Worm (Caenorhabditis elegans) whole organism, midembryonic: ENCODE measurements around the gene lips-17.

Experiments
- T22C8.4 ChIP-seq: fragments of 200-800 bp; sonication (Bioruptor generic); IDR thresholded peaks from 2 replicates; pipeline ENCODE4 v1.3.6; 2022; ENCODE audit warnings: missing genetic modification characterization, missing compliant biosample characterization
- cog-1 ChIP-seq: sonication (generic microtip); optimal IDR thresholded peaks from 2 replicates; lab custom pipeline; 2016; ENCODE audit warnings: missing genetic modification characterization, missing compliant biosample characterization
- flt-1 ChIP-seq: fragments of 200-800 bp; sonication (Bioruptor generic); IDR thresholded peaks from 2 replicates; pipeline ENCODE4 v1.3.6; 2022; ENCODE audit warnings: missing genetic modification characterization, missing compliant biosample characterization
- klf-2 ChIP-seq: fragments of 200-800 bp; sonication (Bioruptor generic); conservative IDR thresholded peaks from 2 replicates; pipeline ENCODE4 v1.3.6; 2022; ENCODE audit warnings: missing genetic modification reagents, missing genetic modification characterization, missing compliant biosample characterization
- med-1 ChIP-seq: sonication (generic microtip); optimal IDR thresholded peaks from 2 replicates; lab custom pipeline; 2017; ENCODE audit warnings: missing genetic modification characterization, mild to moderate bottlenecking, missing compliant biosample characterization, antibody characterized with exemption, missing genetic modification reagents; ENCODE audit not compliant: insufficient read depth
- ref-1 ChIP-seq: fragments of 200-800 bp; sonication (Bioruptor generic); conservative IDR thresholded peaks from 2 replicates; pipeline ENCODE4 v1.3.6; 2022; ENCODE audit warnings: missing genetic modification reagents, missing genetic modification characterization, missing compliant biosample characterization
- tab-1 ChIP-seq: fragments of 200-800 bp; sonication (Bioruptor generic); IDR thresholded peaks from 2 replicates; pipeline ENCODE4 v1.3.6; 2022; ENCODE audit warnings: missing genetic modification characterization, missing compliant biosample characterization
- ztf-23 ChIP-seq: fragments of 200-800 bp; sonication (Bioruptor generic); IDR thresholded peaks from 2 replicates; pipeline ENCODE4 v1.3.6; 2022; ENCODE audit warnings: missing genetic modification reagents, missing genetic modification characterization, missing compliant biosample characterization
- ztf-29 ChIP-seq: fragments of 200-800 bp; sonication (Bioruptor generic); IDR thresholded peaks from 2 replicates; pipeline ENCODE4 v1.3.6; 2022; ENCODE audit warnings: missing genetic modification reagents, missing genetic modification characterization, missing compliant biosample characterization

The lips-17 gene

DNA sequence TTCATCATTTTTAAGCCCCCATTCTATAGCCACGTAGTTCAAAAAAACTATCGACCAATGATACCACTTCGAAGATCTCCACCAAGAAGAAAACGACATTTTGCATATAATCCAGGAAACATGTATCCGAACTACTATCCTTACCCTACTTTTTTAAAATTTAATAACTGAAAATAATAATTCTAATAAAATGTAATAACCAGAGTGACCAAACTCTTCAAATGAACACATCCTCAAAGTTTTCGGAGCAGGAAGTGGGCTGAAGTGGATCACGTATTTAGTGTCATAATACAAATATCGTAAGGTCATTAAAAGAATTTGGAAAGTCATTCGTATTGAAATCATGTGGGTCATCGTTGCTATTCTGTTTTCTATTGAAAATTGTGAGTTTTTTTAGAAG lies 30.6 kb upstream of the lips-17 start, which contains the start of gene F35D2.6:
TSS of gene F35D2.6 (plus strand) at position 301 of the 400 bp plus-strand sequence.
- TF ChIP-seq klf-2 (GFP tag; lab: Robert Waterston, UW) (no peak), T22C8.4 (GFP tag; lab: Robert Waterston, UW) (no peak), flt-1 (GFP tag; lab: Robert Waterston, UW) (no peak), ref-1 (GFP tag; lab: Robert Waterston, UW) (no peak), ztf-29 (GFP tag; lab: Robert Waterston, UW) (no peak), ztf-23 (GFP tag; lab: Robert Waterston, UW) (no peak), cog-1 (tag; lab: Kevin White, UChicago) (no peak), tab-1 (GFP tag; lab: Robert Waterston, UW) (no peak)

DNA sequence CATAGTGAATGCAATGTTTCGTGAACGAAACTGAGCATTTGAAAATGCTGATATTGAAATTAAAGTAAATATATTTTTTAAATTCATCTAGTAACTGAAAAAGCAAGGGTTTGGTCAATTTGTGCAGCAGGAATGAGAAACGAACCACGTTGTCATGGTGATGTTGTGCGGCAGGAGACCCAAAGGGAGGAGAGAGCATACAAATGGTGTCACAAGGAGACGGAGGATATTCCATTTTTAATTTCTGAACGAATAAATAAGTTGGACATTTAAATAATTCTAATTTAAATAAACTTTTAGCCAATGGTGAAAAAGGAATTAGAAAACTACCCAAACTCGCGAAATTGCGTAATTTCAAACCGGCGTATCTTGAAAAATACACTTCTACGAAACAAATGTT lies 24.5 kb upstream of the lips-17 start, which contains the start of gene mks-3:
TSS of gene mks-3 (minus strand) at position 101 of the 400 bp plus-strand sequence.
- no peak for TF ChIP-seq ref-1 (GFP tag; lab: Robert Waterston, UW)

DNA sequence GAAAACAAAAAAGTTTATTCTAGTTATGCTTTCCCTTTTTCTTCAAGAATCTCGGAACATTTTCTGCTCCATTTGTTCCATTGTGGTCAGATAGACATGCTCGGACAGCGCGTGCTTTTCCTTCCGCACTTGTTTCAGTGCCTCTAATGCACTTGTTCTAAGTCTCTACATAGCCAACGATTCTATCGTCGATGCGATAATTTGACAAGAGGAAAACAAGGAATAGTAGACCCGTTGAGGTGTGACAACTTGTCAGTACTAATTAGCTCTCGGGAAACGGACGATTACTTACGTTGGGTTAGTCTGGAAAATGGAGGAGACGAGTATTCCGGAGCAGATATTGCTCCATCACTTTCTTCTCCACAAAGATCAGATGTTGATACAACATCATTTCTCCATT lies 19.8 kb upstream of the lips-17 start:
- TF ChIP-seq tab-1 (GFP tag; lab: Robert Waterston, UW) (no peak), flt-1 (GFP tag; lab: Robert Waterston, UW) (no peak), med-1 (GFP tag; lab: Kevin White, UChicago) (no peak)

DNA sequence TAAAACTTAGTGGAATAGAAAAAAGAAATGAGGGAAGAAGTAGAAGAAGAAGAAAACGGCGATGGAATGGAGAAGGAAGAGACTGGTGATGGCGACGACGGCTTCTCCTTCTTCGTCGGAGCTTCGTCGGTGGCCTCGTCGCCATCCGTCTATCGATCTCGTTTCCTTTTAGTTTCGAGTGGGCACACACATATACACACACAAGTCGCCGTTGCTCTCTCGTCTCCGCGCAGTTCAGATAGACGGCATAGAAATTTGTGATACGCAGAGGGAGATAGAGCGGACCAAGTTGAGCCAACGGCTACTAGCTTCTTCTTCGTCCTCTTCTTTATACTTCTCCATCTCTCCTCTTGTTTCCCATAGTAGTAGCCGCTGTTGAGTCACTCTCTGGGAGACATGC lies 14.8 kb upstream of the lips-17 start:
- TF ChIP-seq ztf-23 (GFP tag; lab: Robert Waterston, UW): no peak

DNA sequence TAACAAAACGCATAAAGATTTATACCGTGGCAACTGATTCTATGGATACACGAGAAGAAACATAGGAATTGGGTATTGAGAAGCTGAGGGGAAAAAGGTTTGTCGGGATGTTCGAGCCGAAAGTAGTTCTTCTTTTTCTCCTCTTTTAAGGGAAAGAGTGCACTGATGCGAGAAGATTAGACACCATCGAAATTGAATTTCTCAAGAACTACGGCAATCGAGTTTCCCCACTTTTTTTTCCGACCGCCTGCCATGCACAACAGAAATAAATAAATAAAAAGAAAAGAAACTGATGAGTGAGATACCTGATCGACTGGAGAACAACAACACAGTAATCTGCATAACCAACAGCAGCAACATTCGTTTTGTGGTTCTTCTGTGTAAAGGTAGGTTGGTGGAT lies 13.8 kb upstream of the lips-17 start:
- TF ChIP-seq ztf-29 (GFP tag; lab: Robert Waterston, UW): no peak
- TF ChIP-seq ztf-23 (GFP tag; lab: Robert Waterston, UW): no peak
- no peak for TF ChIP-seq med-1 (GFP tag; lab: Kevin White, UChicago)
- TF ChIP-seq ref-1 (GFP tag; lab: Robert Waterston, UW): no peak
- TF ChIP-seq cog-1 (tag; lab: Kevin White, UChicago): no peak
- no peak for TF ChIP-seq tab-1 (GFP tag; lab: Robert Waterston, UW)
- no peak for TF ChIP-seq T22C8.4 (GFP tag; lab: Robert Waterston, UW)
- no peak for TF ChIP-seq flt-1 (GFP tag; lab: Robert Waterston, UW)
- TF ChIP-seq klf-2 (GFP tag; lab: Robert Waterston, UW): no peak

DNA sequence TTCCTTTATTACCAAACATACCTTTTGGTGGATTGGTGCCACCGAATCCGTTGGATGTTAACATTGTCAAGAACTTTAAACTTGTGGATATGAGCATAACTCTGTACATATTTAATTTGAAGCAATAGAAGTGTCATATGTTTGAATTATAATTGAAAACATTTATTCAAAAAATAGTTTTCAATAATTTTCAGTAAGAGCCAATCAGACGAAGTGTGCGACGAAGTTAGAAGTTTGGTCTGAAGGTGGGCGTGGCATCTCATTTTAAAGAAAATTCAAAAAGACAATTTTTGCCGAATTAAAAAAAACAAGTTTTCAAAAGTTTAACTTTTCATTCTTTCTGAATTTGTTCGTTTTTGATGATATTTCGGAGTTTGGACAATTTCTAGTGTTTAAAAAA lies 13.2 kb upstream of the lips-17 start, which contains the start of gene syd-1:
TSS of gene syd-1 (minus strand) at position 101 of the 400 bp plus-strand sequence.
- TF ChIP-seq ztf-29 (GFP tag; lab: Robert Waterston, UW) (no peak), klf-2 (GFP tag; lab: Robert Waterston, UW) (no peak), T22C8.4 (GFP tag; lab: Robert Waterston, UW) (no peak), flt-1 (GFP tag; lab: Robert Waterston, UW) (no peak), ref-1 (GFP tag; lab: Robert Waterston, UW) (no peak), ztf-23 (GFP tag; lab: Robert Waterston, UW) (no peak), med-1 (GFP tag; lab: Kevin White, UChicago) (no peak), tab-1 (GFP tag; lab: Robert Waterston, UW) (no peak), cog-1 (tag; lab: Kevin White, UChicago) (no peak)

DNA sequence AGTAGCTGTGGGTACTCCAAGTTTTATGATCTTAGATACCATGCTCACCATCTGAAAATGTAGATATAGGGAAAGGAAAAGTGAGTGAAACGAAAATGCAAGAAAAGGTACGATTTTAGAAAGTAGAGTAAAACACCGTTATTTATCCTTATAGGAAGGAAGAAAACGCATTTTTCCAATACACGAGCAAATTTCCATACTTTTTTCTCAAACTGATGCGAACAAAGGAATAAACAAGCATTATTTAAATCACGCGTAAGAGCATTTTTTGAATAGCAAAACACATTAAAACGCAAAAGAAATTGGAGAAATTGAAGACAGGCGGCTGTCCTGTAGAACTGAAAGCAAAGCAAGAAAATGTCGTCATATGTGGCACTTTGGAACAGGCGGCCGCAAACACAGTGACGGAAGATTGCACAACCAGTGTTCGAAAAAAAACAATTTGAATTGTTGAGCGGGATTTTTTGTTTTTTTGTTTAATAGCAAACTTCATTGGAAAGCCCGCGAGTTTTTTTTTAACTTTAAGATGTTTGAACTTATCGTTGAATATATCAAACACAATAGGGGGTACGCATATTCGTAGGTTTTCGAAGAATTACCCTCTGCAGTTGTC lies 9.2 kb upstream of the lips-17 start, which contains the start of gene pgam-5:
TSS of gene pgam-5 (minus strand) at position 51 of the 613 bp plus-strand sequence.
- TF ChIP-seq ztf-29 (GFP tag; lab: Robert Waterston, UW) (no peak), klf-2 (GFP tag; lab: Robert Waterston, UW) (no peak), flt-1 (GFP tag; lab: Robert Waterston, UW) (no peak), tab-1 (GFP tag; lab: Robert Waterston, UW) (no peak)

DNA sequence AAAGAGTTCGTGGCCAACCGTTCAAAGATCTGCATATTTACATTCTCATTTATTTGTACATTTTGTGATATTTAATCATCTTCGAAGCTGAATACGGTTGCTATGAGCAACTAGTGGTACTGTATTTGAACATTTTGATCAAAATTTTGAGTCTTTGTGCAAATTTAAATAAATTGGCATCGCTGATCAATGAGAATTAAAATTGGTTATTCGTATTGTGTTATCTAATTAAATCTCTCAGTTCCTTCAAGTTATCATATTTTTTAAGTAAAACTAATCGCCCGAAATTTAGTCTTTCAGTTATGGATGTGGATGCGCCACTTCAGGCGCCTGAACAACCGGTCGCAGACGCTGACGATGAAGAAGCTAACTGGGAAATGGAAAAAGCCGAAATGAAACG lies 8.7 kb upstream of the lips-17 start, which contains the start of gene npp-21:
TSS of gene npp-21 (plus strand) at position 301 of the 400 bp plus-strand sequence.
- no peak for TF ChIP-seq tab-1 (GFP tag; lab: Robert Waterston, UW)
- no peak for TF ChIP-seq T22C8.4 (GFP tag; lab: Robert Waterston, UW)
- TF ChIP-seq ztf-23 (GFP tag; lab: Robert Waterston, UW): no peak
- no peak for TF ChIP-seq ref-1 (GFP tag; lab: Robert Waterston, UW)
- TF ChIP-seq klf-2 (GFP tag; lab: Robert Waterston, UW): no peak
- TF ChIP-seq cog-1 (tag; lab: Kevin White, UChicago): no peak
- no peak for TF ChIP-seq flt-1 (GFP tag; lab: Robert Waterston, UW)
- TF ChIP-seq med-1 (GFP tag; lab: Kevin White, UChicago): no peak
- TF ChIP-seq ztf-29 (GFP tag; lab: Robert Waterston, UW): no peak

DNA sequence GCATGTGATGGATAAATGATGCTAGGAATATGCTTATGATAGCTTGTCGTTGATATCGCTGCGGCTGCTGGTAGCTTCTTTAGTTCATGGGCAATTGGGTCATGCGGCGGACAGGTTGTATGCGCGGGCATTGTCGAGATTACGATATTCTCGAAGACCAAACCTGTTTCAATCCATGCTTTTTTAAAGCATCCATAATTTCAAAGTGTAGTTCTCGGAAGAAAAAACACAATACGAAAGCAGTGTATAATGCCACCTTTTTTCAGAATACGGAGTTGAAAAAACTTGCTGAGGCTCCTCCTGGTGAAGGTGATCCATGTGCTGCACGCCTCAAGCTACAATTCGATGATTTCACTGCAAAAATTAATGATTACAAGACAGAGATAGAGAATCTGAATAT lies 2.7 kb upstream of the lips-17 start, which contains the start of gene osm-8:
TSS of gene osm-8 (minus strand) at position 101 of the 400 bp plus-strand sequence.
- TF ChIP-seq ref-1 (GFP tag; lab: Robert Waterston, UW): no peak
- TF ChIP-seq med-1 (GFP tag; lab: Kevin White, UChicago): no peak
- no peak for TF ChIP-seq ztf-23 (GFP tag; lab: Robert Waterston, UW)
- no peak for TF ChIP-seq tab-1 (GFP tag; lab: Robert Waterston, UW)
- no peak for TF ChIP-seq cog-1 (tag; lab: Kevin White, UChicago)
- no peak for TF ChIP-seq ztf-29 (GFP tag; lab: Robert Waterston, UW)
- TF ChIP-seq klf-2 (GFP tag; lab: Robert Waterston, UW): no peak
- no peak for TF ChIP-seq flt-1 (GFP tag; lab: Robert Waterston, UW)
- TF ChIP-seq T22C8.4 (GFP tag; lab: Robert Waterston, UW): no peak
